Fruit fly (Drosophila melanogaster) whole organism: ENCODE measurements around the gene TH1.

Experiments used
- CG8478 ChIP-seq: fragments of >200 bp; optimal IDR thresholded peaks from 2 replicates; lab custom pipeline; 2018; ENCODE audit warnings: inconsistent platforms
- Dll ChIP-seq: fragments of >200 bp; optimal IDR thresholded peaks from 2 replicates; lab custom pipeline; 2017
- pan ChIP-seq: fragments of >200 bp; optimal IDR thresholded peaks from 2 replicates; lab custom pipeline; 2017
- psq ChIP-seq: fragments of >200 bp; optimal IDR thresholded peaks from 2 replicates; lab custom pipeline; 2017
- usp ChIP-seq: fragments of >200 bp; optimal IDR thresholded peaks from 2 replicates; lab custom pipeline; 2017; ENCODE audit warnings: missing biosample characterization, missing genetic modification characterization, mixed read lengths

dm6 chrX:16374059-16374458 lies 17.2 kb downstream of the TH1 start:
- TF ChIP-seq usp (no peak), CG8478 (no peak), psq (lab: Kevin White, UChicago) (no peak), pan (no peak), Dll (lab: Kevin White, UChicago) (no peak)
